Fruit fly (Drosophila melanogaster): ENCODE measurements around the gene CG43056.

CG43056 gene

DNA sequence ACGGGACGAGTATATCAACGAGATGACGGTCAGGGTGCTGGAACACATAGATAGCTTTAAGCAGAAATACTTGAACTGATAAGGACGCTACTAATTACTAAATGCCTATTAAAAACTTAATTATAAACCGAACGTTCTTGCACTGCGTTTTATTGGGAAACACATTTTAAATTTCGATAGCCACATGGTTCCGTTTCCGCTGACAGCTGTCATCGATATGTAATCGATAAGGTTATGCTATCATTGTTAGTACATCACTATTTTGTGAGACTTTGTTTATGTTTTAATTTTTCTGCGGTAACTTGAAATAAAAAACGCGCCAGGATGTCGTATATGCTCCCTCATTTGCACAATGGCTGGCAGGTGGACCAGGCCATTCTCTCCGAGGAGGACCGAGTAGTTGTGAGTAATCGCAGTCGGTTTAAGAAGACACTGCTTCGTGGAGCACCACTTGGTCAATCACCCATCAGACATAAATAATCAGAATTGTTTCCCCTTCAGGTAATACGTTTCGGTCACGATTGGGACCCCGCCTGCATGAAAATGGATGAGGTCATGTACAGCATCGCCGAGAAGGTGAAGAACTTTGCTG lies 34.5 kb upstream of the CG43056 start, which contains the start of gene Dim1 (continued):
- TF ChIP-seq hbn (GFP tag; IDR thresholded peaks at IDR 0.05; ENCODE audit: partially characterized antibody), result peak; percentile 77
- TF ChIP-seq gcm (GFP tag; optimal IDR thresholded peaks at IDR 0.05), result no peak
- peak; percentile 38 for TF ChIP-seq CG8388 (GFP tag; optimal IDR thresholded peaks at IDR 0.05)
- no peak for TF ChIP-seq crol (GFP tag; IDR thresholded peaks at IDR 0.05)
- peak; percentile 78 for TF ChIP-seq MBD-R2 (GFP tag; IDR thresholded peaks at IDR 0.05)
- peak; percentile 36 for TF ChIP-seq CG17186 (GFP tag; optimal IDR thresholded peaks at IDR 0.05)
- no peak for TF ChIP-seq Fer3 (tag; optimal IDR thresholded peaks at IDR 0.05)
- TF ChIP-seq CG6254 (GFP tag; optimal IDR thresholded peaks at IDR 0.05), result no peak
- TF ChIP-seq CG6175 (GFP tag; IDR thresholded peaks at IDR 0.05), result no peak
- peak; percentile 20 for TF ChIP-seq gfzf (GFP tag; optimal IDR thresholded peaks at IDR 0.05)
- TF ChIP-seq ttk (GFP tag; IDR thresholded peaks at IDR 0.05), result no peak
- no peak for TF ChIP-seq croc (GFP tag; conservative IDR thresholded peaks at IDR 0.05)
- peak; percentile 53 for TF ChIP-seq CG34376 (GFP tag; optimal IDR thresholded peaks at IDR 0.05)
- TF ChIP-seq CG6272 (GFP tag; IDR thresholded peaks at IDR 0.05), result no peak
- TF ChIP-seq Sry-δ (GFP tag; optimal IDR thresholded peaks at IDR 0.05), result peak; percentile 92
- TF ChIP-seq Fer1 (GFP tag; optimal IDR thresholded peaks at IDR 0.05), result no peak
- no peak for TF ChIP-seq bowl (GFP tag; IDR thresholded peaks at IDR 0.05)
- TF ChIP-seq CG12659 (GFP tag; optimal IDR thresholded peaks at IDR 0.05), result peak; percentile 46
- no peak for TF ChIP-seq slp2 (GFP tag; optimal IDR thresholded peaks at IDR 0.05)
- no peak for TF ChIP-seq Dbx (GFP tag; IDR thresholded peaks at IDR 0.05)
- TF ChIP-seq HLH3B (GFP tag; IDR thresholded peaks at IDR 0.05), result no peak
- TF ChIP-seq pros (GFP tag; optimal IDR thresholded peaks at IDR 0.05), result no peak
- peak; percentile 42 for TF ChIP-seq luna (GFP tag; optimal IDR thresholded peaks at IDR 0.05)
- no peak for TF ChIP-seq Hr78 (GFP tag; optimal IDR thresholded peaks at IDR 0.05)
- TF ChIP-seq CG10209 (GFP tag; optimal IDR thresholded peaks at IDR 0.05), result no peak
- peak; percentile 70 for TF ChIP-seq nerfin-2 (GFP tag; IDR thresholded peaks at IDR 0.05; ENCODE audit: partially characterized antibody)
- TF ChIP-seq CG2875 (GFP tag; optimal IDR thresholded peaks at IDR 0.05), result peak; percentile 33
- TF ChIP-seq pan (optimal IDR thresholded peaks at IDR 0.05), result no peak
- no peak for TF ChIP-seq pan (GFP tag; optimal IDR thresholded peaks at IDR 0.05 in 1 of 2, IDR thresholded peaks at IDR 0.05 in 1 of 2)
- TF ChIP-seq D (optimal IDR thresholded peaks at IDR 0.05), result no peak
- no peak for TF ChIP-seq D (GFP tag; optimal IDR thresholded peaks at IDR 0.05)
- no peak for TF ChIP-seq B-H2 (GFP tag; optimal IDR thresholded peaks at IDR 0.05)
- TF ChIP-seq CG34224 (GFP tag; IDR thresholded peaks at IDR 0.05; ENCODE audit: partially characterized antibody), result peak; percentile 88
- TF ChIP-seq CG4617 (GFP tag; optimal IDR thresholded peaks at IDR 0.05; ENCODE audit: borderline replicate concordance), result peak; percentile 34
- peak; percentile 53; the same call in 1 of the 2 replicates for TF ChIP-seq Rfx (GFP tag; IDR thresholded peaks at IDR 0.05)
- peak; percentile 31 for TF ChIP-seq Asciz (GFP tag; optimal IDR thresholded peaks at IDR 0.05)
- TF ChIP-seq CG10959 (GFP tag; IDR thresholded peaks at IDR 0.05), result no peak
- peak; percentile 14 for TF ChIP-seq CG1792 (GFP tag; optimal IDR thresholded peaks at IDR 0.05)
- peak; percentile 81 for TF ChIP-seq zen2 (GFP tag; IDR thresholded peaks at IDR 0.05; ENCODE audit: partially characterized antibody)
- TF ChIP-seq CG16779 (GFP tag; IDR thresholded peaks at IDR 0.05), result no peak
- peak; percentile 16 for TF ChIP-seq CG1233 (GFP tag; optimal IDR thresholded peaks at IDR 0.05)
- TF ChIP-seq nmo (GFP tag; optimal IDR thresholded peaks at IDR 0.05), result peak; percentile 41
- 0 out of 3 replicates have a peak, but pooled peaks have one; percentile 61 for TF ChIP-seq mld (GFP tag; IDR thresholded peaks at IDR 0.05; ENCODE audit: partially characterized antibody)
- TF ChIP-seq Dad (GFP tag; optimal IDR thresholded peaks at IDR 0.05), result peak; percentile 50
- TF ChIP-seq Dek (tag; optimal IDR thresholded peaks at IDR 0.05), result no peak
- peak; percentile 87 for TF ChIP-seq Dp (GFP tag; optimal IDR thresholded peaks at IDR 0.05)
- no peak for TF ChIP-seq Oaz (GFP tag; IDR thresholded peaks at IDR 0.05)
- peak; percentile 22 for TF ChIP-seq CG14710 (tag; optimal IDR thresholded peaks at IDR 0.05)
- no peak for TF ChIP-seq Bdp1 (GFP tag; optimal IDR thresholded peaks at IDR 0.05)
- TF ChIP-seq trem (tag; optimal IDR thresholded peaks at IDR 0.05), result peak; percentile 28

All from whole organism, embryonic.